Worm (Caenorhabditis elegans) whole organism, midembryonic: Measurements from ENCODE around the gene srh-233.

ENCODE experiments used
- T22C8.4 ChIP-seq: fragments of 200-800 bp; sonication (Bioruptor generic); IDR thresholded peaks from 2 replicates; pipeline ENCODE4 v1.3.6; 2022; ENCODE audit warnings: missing genetic modification characterization, missing compliant biosample characterization
- cog-1 ChIP-seq: sonication (generic microtip); optimal IDR thresholded peaks from 2 replicates; lab custom pipeline; 2016; ENCODE audit warnings: missing genetic modification characterization, missing compliant biosample characterization
- flt-1 ChIP-seq: fragments of 200-800 bp; sonication (Bioruptor generic); IDR thresholded peaks from 2 replicates; pipeline ENCODE4 v1.3.6; 2022; ENCODE audit warnings: missing genetic modification characterization, missing compliant biosample characterization
- klf-2 ChIP-seq: fragments of 200-800 bp; sonication (Bioruptor generic); conservative IDR thresholded peaks from 2 replicates; pipeline ENCODE4 v1.3.6; 2022; ENCODE audit warnings: missing genetic modification reagents, missing genetic modification characterization, missing compliant biosample characterization
- med-1 ChIP-seq: sonication (generic microtip); optimal IDR thresholded peaks from 2 replicates; lab custom pipeline; 2017; ENCODE audit warnings: missing genetic modification characterization, mild to moderate bottlenecking, missing compliant biosample characterization, antibody characterized with exemption, missing genetic modification reagents; ENCODE audit not compliant: insufficient read depth
- ref-1 ChIP-seq: fragments of 200-800 bp; sonication (Bioruptor generic); conservative IDR thresholded peaks from 2 replicates; pipeline ENCODE4 v1.3.6; 2022; ENCODE audit warnings: missing genetic modification reagents, missing genetic modification characterization, missing compliant biosample characterization
- tab-1 ChIP-seq: fragments of 200-800 bp; sonication (Bioruptor generic); IDR thresholded peaks from 2 replicates; pipeline ENCODE4 v1.3.6; 2022; ENCODE audit warnings: missing genetic modification characterization, missing compliant biosample characterization
- ztf-23 ChIP-seq: fragments of 200-800 bp; sonication (Bioruptor generic); IDR thresholded peaks from 2 replicates; pipeline ENCODE4 v1.3.6; 2022; ENCODE audit warnings: missing genetic modification reagents, missing genetic modification characterization, missing compliant biosample characterization
- ztf-29 ChIP-seq: fragments of 200-800 bp; sonication (Bioruptor generic); IDR thresholded peaks from 2 replicates; pipeline ENCODE4 v1.3.6; 2022; ENCODE audit warnings: missing genetic modification reagents, missing genetic modification characterization, missing compliant biosample characterization

The srh-233 gene

ce11 chrV:20049065-20049464 lies at the start of gene srh-233:
srh-233 (plus strand) TSS chrV:20049365.
- no peak for TF ChIP-seq T22C8.4 (GFP tag; lab: Robert Waterston, UW)
- no peak for TF ChIP-seq tab-1 (GFP tag; lab: Robert Waterston, UW)
- no peak for TF ChIP-seq med-1 (GFP tag; lab: Kevin White, UChicago)
- TF ChIP-seq flt-1 (GFP tag; lab: Robert Waterston, UW) = no peak
- TF ChIP-seq cog-1 (tag; lab: Kevin White, UChicago) = no peak
- no peak for TF ChIP-seq klf-2
- no peak for TF ChIP-seq ztf-29 (GFP tag; lab: Robert Waterston, UW)
- no peak for TF ChIP-seq ref-1 (GFP tag; lab: Robert Waterston, UW)
- TF ChIP-seq ztf-23 = no peak

DNA sequence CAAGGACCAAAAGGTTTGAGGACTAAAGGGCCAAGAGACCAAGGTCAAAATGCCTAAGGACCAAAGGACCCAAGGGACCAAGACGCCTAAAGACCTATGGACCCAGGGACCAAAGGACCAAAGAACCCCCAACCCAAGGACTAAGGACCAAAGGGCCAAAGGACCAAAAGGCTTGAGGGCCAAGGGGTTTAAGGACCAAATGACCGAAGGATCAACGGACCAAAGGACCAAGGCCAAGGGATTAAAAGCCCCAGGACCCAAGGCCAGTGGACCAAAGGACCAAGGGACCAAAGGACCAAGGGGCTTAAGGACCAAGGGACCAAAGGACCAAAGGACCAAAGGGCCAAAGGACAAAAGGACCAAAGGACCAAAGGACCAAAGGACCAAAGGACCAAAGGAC lies 49.4 kb upstream of the srh-233 start:
- TF ChIP-seq T22C8.4 (GFP tag; lab: Robert Waterston, UW) = no peak
- TF ChIP-seq ztf-23 = no peak
- no peak for TF ChIP-seq cog-1 (tag; lab: Kevin White, UChicago)
- TF ChIP-seq med-1 (GFP tag; lab: Kevin White, UChicago) = no peak
- TF ChIP-seq flt-1 (GFP tag; lab: Robert Waterston, UW) = no peak
- no peak for TF ChIP-seq tab-1 (GFP tag; lab: Robert Waterston, UW)
- no peak for TF ChIP-seq klf-2
- no peak for TF ChIP-seq ref-1 (GFP tag; lab: Robert Waterston, UW)
- TF ChIP-seq ztf-29 (GFP tag; lab: Robert Waterston, UW) = no peak

ce11 chrV:20000639-20001038 lies 48.5 kb upstream of the srh-233 start:
- TF ChIP-seq tab-1 (GFP tag; lab: Robert Waterston, UW) (no peak), ztf-23 (no peak), T22C8.4 (GFP tag; lab: Robert Waterston, UW) (no peak), klf-2 (no peak), cog-1 (tag; lab: Kevin White, UChicago) (no peak), med-1 (GFP tag; lab: Kevin White, UChicago) (no peak), ref-1 (GFP tag; lab: Robert Waterston, UW) (no peak), ztf-29 (GFP tag; lab: Robert Waterston, UW) (no peak), flt-1 (GFP tag; lab: Robert Waterston, UW) (no peak)

DNA sequence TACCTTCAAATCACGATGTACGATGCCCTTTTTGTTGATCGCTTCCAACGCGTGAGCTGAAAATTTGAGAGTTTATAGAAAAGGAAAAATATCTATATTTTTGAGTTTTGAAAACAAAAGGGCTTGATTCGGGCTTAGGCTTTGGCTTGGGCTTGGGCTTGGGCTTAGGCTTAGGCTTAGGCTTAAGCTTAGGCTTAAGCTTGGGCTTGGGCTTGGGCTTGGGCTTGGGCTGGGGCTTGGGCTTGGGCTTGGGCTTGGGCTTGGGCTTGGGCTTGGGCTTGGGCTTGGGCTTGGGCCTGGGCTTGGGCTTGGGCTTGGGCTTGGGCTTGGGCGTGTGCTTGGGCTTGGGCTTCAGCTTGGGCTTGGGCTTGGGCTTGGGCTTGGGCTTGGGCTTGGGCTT lies 47.0 kb upstream of the srh-233 start:
- TF ChIP-seq ztf-23 (no peak), ref-1 (GFP tag; lab: Robert Waterston, UW) (no peak), ztf-29 (GFP tag; lab: Robert Waterston, UW) (peak; percentile 76; the same call in 1 of the 2 replicates)

- TF ChIP-seq tab-1 (GFP tag; lab: Robert Waterston, UW) (no peak), ztf-23 (no peak), ztf-29 (GFP tag; lab: Robert Waterston, UW) (no peak), klf-2 (no peak)
Observed at ce11 chrV:20004385-20004784, 44.8 kb upstream of the srh-233 start, which contains the start of gene unc-51. unc-51 (minus strand) TSS chrV:20004485.

DNA sequence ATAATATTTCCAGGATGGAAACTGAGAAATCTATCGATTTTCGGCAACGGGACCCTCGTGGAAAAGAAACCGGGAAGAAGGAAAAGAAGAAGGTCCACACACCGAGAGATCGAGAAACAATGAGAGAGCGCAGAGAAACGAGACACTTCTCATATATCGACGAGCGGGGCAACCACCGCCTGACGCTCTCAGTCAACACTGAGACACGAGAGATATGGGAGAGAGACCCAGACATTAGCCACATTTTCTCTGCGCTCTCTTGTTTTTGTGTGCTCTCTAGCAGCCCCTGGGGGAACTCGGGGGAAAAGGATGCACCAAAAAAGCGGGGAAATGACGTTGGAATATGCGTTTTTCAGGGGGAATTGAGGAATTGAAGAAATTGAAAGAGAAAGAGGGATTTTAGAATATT lies 43.4 kb upstream of the srh-233 start:
- TF ChIP-seq tab-1 (GFP tag; lab: Robert Waterston, UW) = 0 out of 2 replicates have a peak, but pooled peaks have one; percentile 19
- TF ChIP-seq flt-1 (GFP tag; lab: Robert Waterston, UW) = no peak
- peak; percentile 84 for TF ChIP-seq T22C8.4 (GFP tag; lab: Robert Waterston, UW)
- peak; percentile 4 for TF ChIP-seq cog-1 (tag; lab: Kevin White, UChicago)
- TF ChIP-seq ref-1 (GFP tag; lab: Robert Waterston, UW) = no peak
- no peak for TF ChIP-seq ztf-23
- TF ChIP-seq med-1 (GFP tag; lab: Kevin White, UChicago) = no peak

DNA sequence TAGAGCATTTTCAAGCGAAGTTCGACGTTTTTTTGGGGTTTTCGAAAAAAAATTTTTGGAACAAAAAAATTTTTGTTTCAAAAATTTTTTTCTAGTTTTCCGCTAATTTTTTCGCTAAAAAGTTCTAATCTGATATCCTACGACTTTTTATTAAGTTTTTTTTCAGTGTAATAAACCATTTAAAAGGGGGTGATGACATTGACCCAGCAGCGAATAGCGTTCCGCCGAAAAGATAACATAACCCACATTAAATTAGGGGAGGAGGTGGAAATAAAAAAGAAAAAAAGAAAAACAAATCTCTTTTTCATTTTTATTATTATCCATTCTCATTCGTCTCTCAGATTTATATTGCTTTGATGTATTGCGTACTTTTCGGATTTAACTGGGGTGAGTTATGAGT lies 41.7 kb upstream of the srh-233 start, which contains the start of gene Y60A3A.23:
TSS of gene Y60A3A.23 (plus strand) at position 301 of the 400 bp plus-strand sequence.
- no peak for TF ChIP-seq ztf-29 (GFP tag; lab: Robert Waterston, UW)
- TF ChIP-seq med-1 (GFP tag; lab: Kevin White, UChicago) = no peak
- no peak for TF ChIP-seq T22C8.4 (GFP tag; lab: Robert Waterston, UW)
- TF ChIP-seq flt-1 (GFP tag; lab: Robert Waterston, UW) = no peak
- no peak for TF ChIP-seq ztf-23
- TF ChIP-seq tab-1 (GFP tag; lab: Robert Waterston, UW) = no peak
- TF ChIP-seq klf-2 = no peak
- TF ChIP-seq cog-1 (tag; lab: Kevin White, UChicago) = no peak
- TF ChIP-seq ref-1 (GFP tag; lab: Robert Waterston, UW) = no peak

ce11 chrV:20011199-20011598 lies 38.0 kb upstream of the srh-233 start:
- TF ChIP-seq med-1 (GFP tag; lab: Kevin White, UChicago) = no peak
- TF ChIP-seq ref-1 (GFP tag; lab: Robert Waterston, UW) = no peak
- TF ChIP-seq tab-1 (GFP tag; lab: Robert Waterston, UW) = no peak
- no peak for TF ChIP-seq cog-1 (tag; lab: Kevin White, UChicago)
- no peak for TF ChIP-seq klf-2

ce11 chrV:20011654-20012053 lies 37.5 kb upstream of the srh-233 start, which contains the start of gene Y60A3A.21:
Y60A3A.21 (plus strand) TSS chrV:20011954.
- no peak for TF ChIP-seq tab-1 (GFP tag; lab: Robert Waterston, UW)
- TF ChIP-seq cog-1 (tag; lab: Kevin White, UChicago) = no peak
- TF ChIP-seq ztf-23 = no peak
- TF ChIP-seq flt-1 (GFP tag; lab: Robert Waterston, UW) = no peak
- TF ChIP-seq klf-2 = no peak
- TF ChIP-seq T22C8.4 (GFP tag; lab: Robert Waterston, UW) = no peak
- TF ChIP-seq med-1 (GFP tag; lab: Kevin White, UChicago) = no peak
- no peak for TF ChIP-seq ztf-29 (GFP tag; lab: Robert Waterston, UW)
- no peak for TF ChIP-seq ref-1 (GFP tag; lab: Robert Waterston, UW)

- TF ChIP-seq ref-1 (GFP tag; lab: Robert Waterston, UW) = no peak
- TF ChIP-seq flt-1 (GFP tag; lab: Robert Waterston, UW) = no peak
- TF ChIP-seq ztf-23 = no peak
- TF ChIP-seq T22C8.4 (GFP tag; lab: Robert Waterston, UW) = no peak
- TF ChIP-seq ztf-29 (GFP tag; lab: Robert Waterston, UW) = no peak
- no peak for TF ChIP-seq klf-2
- no peak for TF ChIP-seq tab-1 (GFP tag; lab: Robert Waterston, UW)
- no peak for TF ChIP-seq cog-1 (tag; lab: Kevin White, UChicago)
- TF ChIP-seq med-1 (GFP tag; lab: Kevin White, UChicago) = no peak
Observed at ce11 chrV:20021347-20021746, 27.8 kb upstream of the srh-233 start.
